Fruit fly (Drosophila melanogaster): ENCODE results near the gene CG42588.

CG42588 gene

DNA sequence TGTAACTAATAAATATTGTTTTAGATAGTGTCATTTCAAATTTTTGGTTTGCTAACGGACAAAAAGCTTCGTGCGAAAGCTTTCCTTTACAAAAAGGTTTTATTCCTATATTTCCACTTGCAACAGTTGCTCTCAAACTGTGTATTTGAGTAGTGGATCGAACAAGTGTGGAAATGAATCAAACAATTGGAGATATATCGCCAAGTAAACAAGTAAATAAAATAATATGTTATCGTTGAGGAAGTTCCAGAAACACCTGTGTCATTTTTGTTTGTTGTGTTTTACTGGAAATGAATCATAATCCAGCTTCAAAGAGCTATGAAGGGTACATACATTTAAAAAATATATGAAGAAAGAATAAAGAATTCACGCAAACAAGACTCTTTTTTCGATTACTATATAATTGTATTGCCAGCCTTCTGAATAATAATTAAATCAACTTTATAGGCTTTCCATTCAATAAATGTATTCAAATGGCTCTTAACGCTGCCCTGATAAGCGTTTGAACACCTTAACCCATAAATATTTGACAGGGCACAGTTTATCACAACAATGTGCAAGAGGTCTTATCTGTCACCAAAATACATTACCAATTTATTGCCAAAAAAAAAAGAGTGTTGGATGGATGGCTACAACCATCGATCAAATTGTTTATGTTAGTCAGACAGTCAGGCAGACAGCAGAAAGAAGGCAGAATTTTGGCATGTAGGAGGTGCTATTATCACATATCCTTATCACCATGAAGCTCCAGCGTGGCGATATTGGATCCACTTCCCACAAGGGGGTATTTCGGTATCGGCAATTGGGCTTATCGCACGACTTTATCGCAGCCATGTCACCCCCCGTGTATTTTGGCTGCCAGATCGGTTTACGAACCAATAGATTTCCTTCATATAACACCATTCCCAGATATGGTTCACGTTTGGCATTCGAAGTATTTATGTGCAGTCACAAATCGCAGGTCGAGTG is 21.7 kb downstream of the CG42588 start:
- no peak for TF ChIP-seq CG10959 (GFP tag; IDR thresholded peaks at IDR 0.05)
- TF ChIP-seq CG8388 (GFP tag; optimal IDR thresholded peaks at IDR 0.05) = no peak
- peak; percentile 13 for TF ChIP-seq gem (tag; optimal IDR thresholded peaks at IDR 0.05)
- TF ChIP-seq CG17612 (GFP tag; IDR thresholded peaks at IDR 0.05) = no peak
- peak; percentile 4 for TF ChIP-seq CG3407 (GFP tag; optimal IDR thresholded peaks at IDR 0.05)
- peak in 1 of 2 experiments; percentile 9 for TF ChIP-seq bsh (GFP tag; optimal IDR thresholded peaks at IDR 0.05)
- TF ChIP-seq CG17359 (tag; optimal IDR thresholded peaks at IDR 0.05) = no peak
- TF ChIP-seq eve (GFP tag; optimal IDR thresholded peaks at IDR 0.05) = peak in 1 of 2 experiments; percentile 68
- TF ChIP-seq CG4707 (GFP tag; optimal IDR thresholded peaks at IDR 0.05) = peak; percentile 34
- no peak for TF ChIP-seq CkIIα-i1 (GFP tag; IDR thresholded peaks at IDR 0.05)
- TF ChIP-seq CG8359 (GFP tag; optimal IDR thresholded peaks at IDR 0.05; ENCODE audit: borderline replicate concordance) = no peak
- TF ChIP-seq CG10321 (GFP tag; IDR thresholded peaks at IDR 0.05) = no peak
- peak; percentile 86 for TF ChIP-seq Ets65A (GFP tag)
- TF ChIP-seq CG15601 (tag; optimal IDR thresholded peaks at IDR 0.05) = peak; percentile 47
- TF ChIP-seq Med (GFP tag) = peak; percentile 77
- no peak for TF ChIP-seq CG17385 (GFP tag; optimal IDR thresholded peaks at IDR 0.05)
- TF ChIP-seq CG12071 (GFP tag; optimal IDR thresholded peaks at IDR 0.05) = peak; percentile 34
- TF ChIP-seq TFAM (GFP tag; optimal IDR thresholded peaks at IDR 0.05) = no peak
- no peak for TF ChIP-seq grau (tag; optimal IDR thresholded peaks at IDR 0.05)
- TF ChIP-seq org-1 (GFP tag; optimal IDR thresholded peaks at IDR 0.05) = no peak
- TF ChIP-seq CG1603 (tag; optimal IDR thresholded peaks at IDR 0.05) = peak; percentile 17
- peak; percentile 80 for TF ChIP-seq lab (GFP tag; optimal IDR thresholded peaks at IDR 0.05)
- TF ChIP-seq CG8944 (GFP tag; optimal IDR thresholded peaks at IDR 0.05) = no peak
- no peak for TF ChIP-seq zen (tag; optimal IDR thresholded peaks at IDR 0.05)
- no peak for TF ChIP-seq D (optimal IDR thresholded peaks at IDR 0.05)
- TF ChIP-seq D (GFP tag; optimal IDR thresholded peaks at IDR 0.05) = no peak
- TF ChIP-seq dmrt99B (tag; optimal IDR thresholded peaks at IDR 0.05) = peak; percentile 13
- peak; percentile 22 for TF ChIP-seq CG6254 (GFP tag; optimal IDR thresholded peaks at IDR 0.05)
- no peak for TF ChIP-seq CG4360 (GFP tag; IDR thresholded peaks at IDR 0.05)
- peak; percentile 20 for TF ChIP-seq caup (GFP tag; optimal IDR thresholded peaks at IDR 0.05; ENCODE audit: severe bottlenecking)
- peak; percentile 21 for TF ChIP-seq Dek (tag; optimal IDR thresholded peaks at IDR 0.05)
- TF ChIP-seq CG6683 (GFP tag; optimal IDR thresholded peaks at IDR 0.05) = no peak
- TF ChIP-seq CG10565 (GFP tag; optimal IDR thresholded peaks at IDR 0.05) = no peak
- peak; percentile 32 for TF ChIP-seq CG17568 (GFP tag; optimal IDR thresholded peaks at IDR 0.05)
- TF ChIP-seq HLH54F (GFP tag; optimal IDR thresholded peaks at IDR 0.05) = no peak
- peak; percentile 56 for TF ChIP-seq CG34376 (GFP tag; optimal IDR thresholded peaks at IDR 0.05)
- peak; percentile 45 for TF ChIP-seq CG33557 (GFP tag; optimal IDR thresholded peaks at IDR 0.05)
- peak; percentile 12 for TF ChIP-seq Meics (GFP tag; optimal IDR thresholded peaks at IDR 0.05)
- TF ChIP-seq klu (GFP tag; IDR thresholded peaks at IDR 0.05) = no peak
- TF ChIP-seq Bgb (GFP tag; IDR thresholded peaks at IDR 0.05; ENCODE audit: partially characterized antibody) = peak; percentile 23; the same call in 1 of the 2 replicates
- no peak for TF ChIP-seq ac (GFP tag; optimal IDR thresholded peaks at IDR 0.05)
- TF ChIP-seq Sin3A (optimal IDR thresholded peaks at IDR 0.05) = no peak
- peak; percentile 12 for TF ChIP-seq Spps (tag; optimal IDR thresholded peaks at IDR 0.05)
- TF ChIP-seq CG14014 (GFP tag; IDR thresholded peaks at IDR 0.05) = no peak
- no peak for TF ChIP-seq z (GFP tag; IDR thresholded peaks at IDR 0.05)
- no peak for TF ChIP-seq al (GFP tag; IDR thresholded peaks at IDR 0.05)
- TF ChIP-seq stwl (tag; optimal IDR thresholded peaks at IDR 0.05) = peak; percentile 24
- TF ChIP-seq Fer2 (tag; optimal IDR thresholded peaks at IDR 0.05) = no peak
